Fruit fly (Drosophila melanogaster) whole organism, larva: ENCODE data around the gene CG31560.

Experiments
- noc ChIP-seq: fragments of 200-800 bp; sonication (Bioruptor generic); optimal IDR thresholded peaks from 3 replicates; lab custom pipeline; 2019; ENCODE audit warnings: missing biosample characterization, mild to moderate bottlenecking, missing genetic modification characterization, moderate library complexity

The CG31560 gene

dm6 chr3R:6309676-6310075, at the start of gene CG31560:
Gene CG31560, plus strand, starts transcription at chr3R:6309976.
- no peak for TF ChIP-seq noc (tag; lab: Kevin White, UChicago)

DNA sequence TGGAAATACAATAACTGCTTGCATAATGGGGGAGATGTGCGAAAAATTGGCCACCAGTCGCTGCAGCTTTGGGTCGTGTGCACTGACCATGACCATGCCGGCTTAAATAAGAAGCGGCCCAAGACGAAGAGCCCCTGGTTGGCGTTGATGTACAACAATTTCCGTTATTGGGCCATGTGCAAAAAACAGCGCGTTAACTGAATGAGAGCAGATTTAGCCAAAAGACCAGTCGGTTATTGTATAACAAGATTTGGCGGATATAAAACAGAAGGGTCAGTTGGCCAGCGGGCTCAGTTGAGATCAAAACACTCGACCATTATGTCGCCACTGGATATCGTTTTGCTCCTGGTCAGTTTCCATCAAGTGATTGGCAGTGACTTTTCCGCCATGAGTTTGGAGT, 46.1 kb upstream of the CG31560 start, which contains the start of gene Osi10a:
Gene Osi10a (plus strand): TSS at position 301 of the 400 bp plus-strand sequence.
- TF ChIP-seq noc (tag; lab: Kevin White, UChicago), result no peak

DNA sequence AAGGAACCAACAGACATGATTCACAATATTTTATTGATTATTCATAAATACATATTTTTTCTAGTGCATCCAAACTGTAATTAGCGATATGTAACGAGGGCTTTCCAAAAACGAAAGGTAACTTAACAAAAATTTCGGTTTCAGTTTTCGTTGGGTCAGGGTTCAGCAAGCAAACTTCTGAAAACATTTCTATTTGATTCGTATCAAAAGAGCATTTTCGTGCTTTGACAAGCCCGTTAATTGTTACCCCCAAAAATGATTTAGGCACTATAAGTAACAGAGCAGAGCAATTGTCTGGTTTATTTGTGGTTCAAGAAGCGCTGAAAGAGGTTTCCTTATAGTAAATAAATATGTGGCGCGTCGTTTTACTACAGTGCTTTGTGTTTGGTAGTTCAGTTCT, 43.9 kb upstream of the CG31560 start, which contains the start of gene Osi10b:
Gene Osi10b (plus strand): TSS at position 301 of the 400 bp plus-strand sequence.
- TF ChIP-seq noc (tag; lab: Kevin White, UChicago), result no peak

DNA sequence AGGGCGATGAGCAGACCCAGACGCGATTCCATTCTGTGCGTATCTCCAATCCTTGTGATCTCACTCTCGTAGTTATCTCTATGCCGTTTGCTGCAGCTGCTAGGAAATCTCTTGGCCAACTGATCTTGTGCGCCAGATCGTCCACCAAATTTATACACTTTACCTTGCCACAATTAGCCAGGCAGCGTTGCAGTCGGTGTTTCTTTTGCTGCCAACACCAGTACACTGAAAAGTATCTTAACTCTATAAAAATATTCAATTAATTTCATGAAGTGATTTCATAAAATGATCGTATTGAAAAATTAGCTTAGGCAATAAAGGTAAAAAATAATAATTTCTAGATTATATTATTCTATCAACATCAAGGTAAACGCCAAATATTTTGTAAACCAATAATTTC, 41.1 kb upstream of the CG31560 start, which contains the start of gene Osi11:
Gene Osi11 (minus strand): TSS at position 101 of the 400 bp plus-strand sequence.
- TF ChIP-seq noc (tag; lab: Kevin White, UChicago), result no peak

DNA sequence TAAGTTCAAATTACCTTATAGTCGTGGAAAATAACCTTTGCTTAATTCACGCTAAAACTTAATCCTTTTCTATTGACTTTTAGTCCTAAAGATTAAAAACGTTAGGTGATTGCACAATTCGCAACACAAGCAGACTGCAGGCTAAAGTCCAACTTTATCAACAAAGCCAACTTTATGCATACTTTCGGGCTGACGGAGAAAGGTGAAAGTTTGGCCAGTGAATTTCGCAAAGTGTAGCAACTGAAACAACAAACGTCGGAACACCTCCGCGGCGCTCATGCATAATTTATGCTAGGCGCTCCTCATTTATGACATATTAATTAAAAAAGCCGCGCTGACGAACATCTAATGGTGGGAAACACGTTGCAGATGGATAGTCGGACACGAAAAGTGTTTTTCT, 39.8 kb upstream of the CG31560 start:
- no peak for TF ChIP-seq noc (tag; lab: Kevin White, UChicago)

- no peak for TF ChIP-seq noc (tag; lab: Kevin White, UChicago)
These were observed 31.5 kb upstream of the CG31560 start, which contains the start of gene Osi12 for dm6 chr3R:6278231-6278630. Gene Osi12, plus strand, starts transcription at chr3R:6278531.

DNA sequence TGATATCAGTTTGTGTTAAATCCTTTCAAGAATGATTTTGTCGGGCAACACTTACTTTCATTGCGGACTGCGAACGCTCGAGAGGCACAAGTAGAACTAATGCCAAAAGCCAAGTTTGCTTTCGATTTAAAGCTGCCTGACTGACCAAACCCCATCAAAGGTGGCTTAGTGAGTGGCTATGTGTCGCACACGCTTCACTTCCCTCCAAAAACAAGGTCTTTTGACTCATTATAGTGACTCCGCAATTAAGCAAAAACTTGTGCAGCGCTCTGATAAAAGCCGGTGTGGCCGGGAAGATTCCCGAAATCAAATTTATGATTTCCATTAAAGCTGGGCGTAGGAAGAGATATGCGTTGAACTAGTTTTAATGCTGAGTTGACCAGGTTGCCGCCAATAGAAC, 24.7 kb upstream of the CG31560 start, which contains the start of gene CG15597:
Gene CG15597 (minus strand): TSS at position 101 of the 400 bp plus-strand sequence.
- no peak for TF ChIP-seq noc (tag; lab: Kevin White, UChicago)

- no peak for TF ChIP-seq noc (tag; lab: Kevin White, UChicago)
These were observed 22.3 kb upstream of the CG31560 start, which contains the start of gene CG15594 for dm6 chr3R:6287433-6287832. Gene CG15594, plus strand, starts transcription at chr3R:6287733.

- TF ChIP-seq noc (tag; lab: Kevin White, UChicago), result no peak
These were observed 19.5 kb upstream of the CG31560 start for dm6 chr3R:6290289-6290688.

dm6 chr3R:6291437-6291836, 18.3 kb upstream of the CG31560 start, which contains the start of gene Osi13:
Gene Osi13, plus strand, starts transcription at chr3R:6291737.
- TF ChIP-seq noc (tag; lab: Kevin White, UChicago), result no peak

dm6 chr3R:6294046-6294445, 15.7 kb upstream of the CG31560 start:
- TF ChIP-seq noc (tag; lab: Kevin White, UChicago), result no peak

DNA sequence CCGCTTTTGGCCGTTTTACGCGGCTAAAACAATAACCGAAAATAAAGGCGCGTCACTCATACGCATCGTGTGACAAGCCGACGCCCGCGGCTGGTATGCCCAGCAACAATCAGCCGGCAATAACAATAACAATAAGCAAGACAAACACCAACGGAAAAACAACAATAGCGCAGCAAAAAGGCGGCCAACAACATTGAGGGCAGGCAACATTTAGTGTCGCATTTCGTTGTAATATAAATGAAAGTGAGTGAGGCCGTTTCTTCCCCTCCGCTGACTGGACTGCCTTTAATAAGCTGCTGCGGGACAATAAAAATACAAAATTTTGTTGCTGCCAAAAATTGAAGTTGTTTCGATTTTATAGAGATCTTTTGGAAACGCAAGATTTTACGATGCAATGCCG, 12.6 kb upstream of the CG31560 start:
- no peak for TF ChIP-seq noc (tag; lab: Kevin White, UChicago)

DNA sequence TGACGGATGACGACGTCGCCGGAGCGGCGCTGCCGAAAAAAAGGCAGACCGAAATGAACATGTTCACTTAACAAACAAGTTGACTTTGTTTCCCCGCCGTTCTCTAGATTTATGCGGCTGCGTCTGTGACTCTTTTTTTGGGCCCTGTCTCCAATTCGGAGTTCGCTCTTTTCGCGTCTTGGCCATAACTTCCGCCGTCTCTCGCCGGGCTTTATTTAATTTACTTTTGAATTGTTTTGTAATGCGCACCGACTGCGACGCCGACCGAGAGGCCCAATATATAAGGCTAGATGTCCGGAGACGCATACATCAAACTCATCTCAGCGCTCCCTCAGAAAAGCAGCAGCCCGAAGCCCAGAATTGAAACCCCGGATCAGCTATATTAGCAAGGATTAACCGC, 10.9 kb upstream of the CG31560 start, which contains the start of gene Osi14:
Gene Osi14 (plus strand): TSS at position 301 of the 400 bp plus-strand sequence.
- TF ChIP-seq noc (tag; lab: Kevin White, UChicago), result no peak

- TF ChIP-seq noc (tag; lab: Kevin White, UChicago), result no peak
These were observed 8.4 kb upstream of the CG31560 start, which contains the start of gene Osi15 for dm6 chr3R:6301257-6301839. Gene Osi15, plus strand, starts transcription at chr3R:6301804.

- no peak for TF ChIP-seq noc (tag; lab: Kevin White, UChicago)
These were observed 6.0 kb upstream of the CG31560 start, which contains the start of gene CG46396 for dm6 chr3R:6303738-6304137. Gene CG46396, plus strand, starts transcription at chr3R:6304038.

dm6 chr3R:6304947-6305346, 4.8 kb upstream of the CG31560 start, which contains the start of gene Osi16:
Gene Osi16, plus strand, starts transcription at chr3R:6305247.
- no peak for TF ChIP-seq noc (tag; lab: Kevin White, UChicago)

dm6 chr3R:6306584-6306983, 3.2 kb upstream of the CG31560 start, which contains the start of gene CG46026:
Gene CG46026, plus strand, starts transcription at chr3R:6306884.
- no peak for TF ChIP-seq noc (tag; lab: Kevin White, UChicago)
